Fruit fly (Drosophila melanogaster): ENCODE measurements around the gene CG18628.

CG18628 gene

DNA sequence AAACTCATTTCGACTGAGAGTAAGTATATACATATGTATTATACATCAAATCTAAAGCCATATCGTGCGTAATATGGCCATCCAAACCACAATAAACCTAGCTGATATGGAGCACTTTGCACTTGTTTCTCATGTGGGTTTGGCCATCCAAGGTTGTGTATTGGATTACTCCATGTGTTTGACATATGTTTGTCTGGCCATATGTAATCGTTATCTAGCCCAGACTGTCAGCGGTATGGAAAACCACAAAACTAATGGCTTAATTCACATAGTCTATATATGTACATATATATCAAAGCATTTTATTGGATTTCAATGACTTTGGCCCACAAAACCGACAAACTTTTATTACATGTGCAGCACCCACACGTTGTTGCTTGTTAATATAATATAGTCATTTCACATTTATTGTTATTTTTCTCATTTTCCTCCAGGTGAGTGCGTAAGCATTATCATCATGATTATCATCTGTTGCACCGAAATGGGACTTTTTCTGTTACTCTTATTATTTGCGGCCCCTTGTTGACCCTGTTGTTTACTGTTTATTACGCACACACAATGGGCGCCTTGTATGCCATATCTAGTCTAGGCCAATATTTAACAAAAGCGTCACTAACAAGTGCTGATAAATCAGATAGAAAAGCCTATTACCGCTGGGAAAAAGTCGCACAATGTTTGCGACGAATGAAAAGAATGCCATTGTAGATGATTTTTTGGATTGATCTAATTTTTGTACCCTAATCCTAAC is 17.1 kb downstream of the CG18628 start (continued):
- TF ChIP-seq Kr (GFP tag; optimal IDR thresholded peaks at IDR 0.05) (peak; percentile 30), sd (tag; optimal IDR thresholded peaks at IDR 0.05) (peak; percentile 12), Rx (GFP tag; IDR thresholded peaks at IDR 0.05) (no peak), kay (GFP tag; optimal IDR thresholded peaks at IDR 0.05) (peak; percentile 45), Hr78 (GFP tag; optimal IDR thresholded peaks at IDR 0.05) (peak in 1 of 2 experiments; percentile 34), CG11560 (tag; IDR thresholded peaks at IDR 0.05) (no peak), tll (GFP tag; optimal IDR thresholded peaks at IDR 0.05) (no peak), h (optimal IDR thresholded peaks at IDR 0.05) (no peak), nmo (GFP tag; optimal IDR thresholded peaks at IDR 0.05) (no peak), Hmx (GFP tag; optimal IDR thresholded peaks at IDR 0.05) (no peak), sr (GFP tag; IDR thresholded peaks at IDR 0.05) (peak; percentile 25; the same call in 2 of the 3 replicates), Sin3A (optimal IDR thresholded peaks at IDR 0.05) (no peak), Scr (GFP tag; IDR thresholded peaks at IDR 0.05; ENCODE audit: partially characterized antibody) (no peak), mld (GFP tag; IDR thresholded peaks at IDR 0.05; ENCODE audit: partially characterized antibody) (no peak), CG3995 (GFP tag; optimal IDR thresholded peaks at IDR 0.05) (peak; percentile 1), CoRest (tag; optimal IDR thresholded peaks at IDR 0.05) (peak; percentile 63), Meics (GFP tag; optimal IDR thresholded peaks at IDR 0.05) (peak; percentile 74), lmd (GFP tag; IDR thresholded peaks at IDR 0.05) (no peak), CG12236 (GFP tag; optimal IDR thresholded peaks at IDR 0.05) (peak; percentile 74), sqz (GFP tag; optimal IDR thresholded peaks at IDR 0.05) (peak; percentile 36), YL-1 (GFP tag; optimal IDR thresholded peaks at IDR 0.05) (peak; percentile 21), CG43689 (GFP tag; IDR thresholded peaks at IDR 0.05) (no peak), pho (GFP tag; optimal IDR thresholded peaks at IDR 0.05) (peak; percentile 42), CG8089 (GFP tag; optimal IDR thresholded peaks at IDR 0.05) (peak; percentile 72), hkb (optimal IDR thresholded peaks at IDR 0.05) (no peak), hkb (GFP tag; IDR thresholded peaks at IDR 0.05) (peak; percentile 76), GATAe (GFP tag; conservative IDR thresholded peaks at IDR 0.05) (no peak), Eip74EF (GFP tag; optimal IDR thresholded peaks at IDR 0.05) (peak in 1 of 2 experiments; percentile 61), CG9817 (tag; optimal IDR thresholded peaks at IDR 0.05) (peak; percentile 45), CG1602 (GFP tag; optimal IDR thresholded peaks at IDR 0.05) (peak; percentile 33), Lpt (GFP tag; optimal IDR thresholded peaks at IDR 0.05) (no peak), Nf-YA (GFP tag; IDR thresholded peaks at IDR 0.05) (no peak), kah (GFP tag; optimal IDR thresholded peaks at IDR 0.05) (peak; percentile 4), Atf3 (GFP tag; optimal IDR thresholded peaks at IDR 0.05) (peak; percentile 48), repo (GFP tag; optimal IDR thresholded peaks at IDR 0.05) (peak; percentile 11), CG12769 (tag; optimal IDR thresholded peaks at IDR 0.05) (peak; percentile 70), Rfx (GFP tag; IDR thresholded peaks at IDR 0.05) (peak; percentile 19; the same call in 1 of the 2 replicates), ranshi (GFP tag; IDR thresholded peaks at IDR 0.05) (peak; percentile 60; the same call in 1 of the 2 replicates), Bdp1 (GFP tag; optimal IDR thresholded peaks at IDR 0.05) (peak; percentile 51), dan (GFP tag; IDR thresholded peaks at IDR 0.05) (no peak), ssp (GFP tag; IDR thresholded peaks at IDR 0.05) (no peak), PHDP (tag; optimal IDR thresholded peaks at IDR 0.05) (peak; percentile 75), p53 (GFP tag; optimal IDR thresholded peaks at IDR 0.05) (peak; percentile 50), crc (GFP tag; optimal IDR thresholded peaks at IDR 0.05) (peak; percentile 48), CG14014 (GFP tag; IDR thresholded peaks at IDR 0.05) (peak; percentile 78; the same call in 1 of the 2 replicates), CG12155 (GFP tag; optimal IDR thresholded peaks at IDR 0.05) (peak; percentile 32), Optix (GFP tag; IDR thresholded peaks at IDR 0.05) (no peak), CG2712 (tag; optimal IDR thresholded peaks at IDR 0.05) (peak; percentile 45), CG33557 (GFP tag; optimal IDR thresholded peaks at IDR 0.05) (peak; percentile 40), zf30C (GFP tag; optimal IDR thresholded peaks at IDR 0.05) (no peak)
